Worm (Caenorhabditis elegans): Measurements from ENCODE around the gene K09C8.2.

K09C8.2 gene

DNA sequence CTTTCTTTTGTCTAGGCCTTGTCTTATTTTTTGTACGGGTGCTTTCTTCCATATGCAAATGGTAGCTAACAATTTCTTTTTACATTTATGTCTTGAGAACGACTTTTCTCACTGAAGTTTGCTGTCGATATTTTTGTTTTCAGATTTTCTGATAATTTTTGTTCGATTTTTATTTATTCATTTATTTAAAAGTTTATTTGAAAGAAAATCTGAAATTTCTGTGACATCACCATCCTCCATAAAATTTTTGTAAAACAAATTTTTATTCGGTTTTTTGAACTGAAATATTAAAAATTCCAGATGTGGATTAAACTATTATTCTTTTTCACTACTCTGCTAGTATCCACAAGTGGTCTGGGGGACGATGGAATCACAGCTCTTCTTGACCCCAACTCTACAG lies 5.4 kb upstream of the K09C8.2 start, which contains the start of gene pbo-4:
Gene pbo-4 (plus strand): TSS at position 301 of the 400 bp plus-strand sequence.
- no peak for TF ChIP-seq unc-62 (GFP tag; optimal IDR thresholded peaks at IDR 0.05)

DNA sequence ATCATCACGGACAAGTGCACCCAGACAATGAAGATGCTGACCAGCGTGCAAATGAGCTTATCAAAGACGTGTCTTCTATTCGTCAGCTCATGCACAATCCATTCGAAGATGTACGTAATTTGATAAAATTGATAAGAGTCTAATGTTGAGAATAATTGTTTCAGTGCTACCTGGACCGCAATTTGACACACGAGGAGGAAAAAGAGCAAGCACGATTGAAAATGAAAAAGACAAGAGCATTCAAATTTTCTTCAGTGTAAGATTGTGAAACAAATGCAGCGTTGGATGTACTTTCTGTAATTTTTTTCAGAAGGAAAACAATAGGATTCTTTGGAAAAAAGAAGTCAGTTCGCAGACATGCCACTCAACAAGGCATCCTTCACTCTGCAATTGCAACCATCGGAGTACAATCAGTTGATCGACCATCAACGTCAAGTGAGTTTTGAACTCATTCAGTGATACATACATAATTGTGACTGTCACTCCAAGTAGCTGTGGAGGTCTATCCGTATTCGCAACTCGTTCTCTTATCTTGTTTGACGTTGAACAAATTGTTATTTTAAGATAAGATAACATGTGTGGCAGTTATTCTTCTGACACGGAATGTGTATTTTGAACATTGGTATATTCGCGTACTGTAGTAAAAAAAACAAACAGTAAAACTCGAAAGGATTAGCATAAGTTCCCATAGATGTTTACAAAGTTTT lies 2.1 kb upstream of the K09C8.2 start:
- no peak for TF ChIP-seq unc-62 (GFP tag; optimal IDR thresholded peaks at IDR 0.05)

DNA sequence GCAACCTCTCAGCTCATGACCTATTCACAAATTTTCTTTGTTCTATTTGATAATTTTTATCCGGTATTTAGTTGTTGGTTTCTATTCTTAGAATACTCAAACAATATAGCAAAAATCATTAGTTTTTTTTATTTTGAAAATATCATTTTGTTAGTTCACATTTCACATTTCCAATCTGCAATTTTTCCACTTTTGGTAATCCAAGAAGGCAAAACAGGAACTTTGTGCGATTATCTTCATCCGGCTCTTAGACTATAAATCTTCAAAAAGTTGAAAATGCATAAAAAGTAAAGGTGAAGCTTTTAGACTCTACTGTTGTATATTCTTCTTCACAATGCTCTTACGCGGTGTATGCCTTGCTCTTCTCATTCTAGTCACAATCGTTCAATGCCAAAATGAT lies 809 bp upstream of the K09C8.2 start, which contains the start of gene nlp-19:
Gene nlp-19 (plus strand): TSS at position 301 of the 400 bp plus-strand sequence.
- TF ChIP-seq unc-62 (GFP tag; optimal IDR thresholded peaks at IDR 0.05), result no peak

DNA sequence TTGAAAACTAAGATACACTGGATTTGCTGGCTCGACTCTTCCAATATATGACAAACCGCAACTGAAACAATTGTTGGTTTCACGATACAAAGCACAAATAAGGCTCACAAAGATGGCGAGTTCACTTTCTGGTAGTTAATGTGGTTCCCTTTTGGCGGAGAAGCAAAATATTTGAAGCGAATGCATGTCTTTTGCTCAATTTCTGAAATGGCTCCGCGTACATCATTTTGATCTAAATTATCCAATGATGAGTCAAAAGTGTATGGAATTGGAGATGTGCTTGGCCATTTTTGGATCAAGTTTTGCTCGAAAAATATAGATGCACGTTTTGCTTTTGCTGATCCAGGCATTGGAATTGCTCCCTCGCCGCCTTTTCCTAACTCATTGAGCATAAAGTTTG lies 2.5 kb downstream of the K09C8.2 start:
- TF ChIP-seq unc-62 (GFP tag; optimal IDR thresholded peaks at IDR 0.05), result no peak

DNA sequence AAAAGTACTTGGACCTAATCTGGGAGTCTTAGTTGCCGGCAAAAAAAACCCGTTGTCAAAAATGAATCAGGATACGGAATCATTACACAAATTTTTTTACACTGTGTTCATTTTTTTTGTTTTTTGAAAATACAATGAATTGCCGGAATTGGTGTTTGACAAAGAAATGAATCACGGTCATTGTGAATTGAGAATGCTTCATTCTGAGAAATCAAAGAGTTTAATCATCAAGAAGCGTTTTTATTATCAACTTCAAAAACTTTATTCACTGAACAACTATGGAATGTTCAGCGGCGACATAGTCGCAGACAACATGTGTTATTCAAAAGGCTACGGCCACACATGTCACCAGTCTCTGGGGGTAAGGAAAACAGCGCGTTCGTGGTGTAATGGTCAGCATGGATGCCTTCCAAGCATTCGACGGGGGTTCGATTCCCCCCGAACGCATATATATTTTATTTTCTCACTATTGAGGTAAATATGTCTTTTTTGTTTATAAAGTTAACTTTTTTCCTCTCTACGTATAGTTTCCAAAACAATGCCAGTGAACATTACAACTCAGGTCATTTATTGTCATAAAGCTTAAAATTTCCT lies 4.3 kb downstream of the K09C8.2 start, which contains the start of gene nas-10:
Gene nas-10 (minus strand): TSS at position 51 of the 594 bp plus-strand sequence.
- no peak for TF ChIP-seq unc-62 (GFP tag; optimal IDR thresholded peaks at IDR 0.05)

DNA sequence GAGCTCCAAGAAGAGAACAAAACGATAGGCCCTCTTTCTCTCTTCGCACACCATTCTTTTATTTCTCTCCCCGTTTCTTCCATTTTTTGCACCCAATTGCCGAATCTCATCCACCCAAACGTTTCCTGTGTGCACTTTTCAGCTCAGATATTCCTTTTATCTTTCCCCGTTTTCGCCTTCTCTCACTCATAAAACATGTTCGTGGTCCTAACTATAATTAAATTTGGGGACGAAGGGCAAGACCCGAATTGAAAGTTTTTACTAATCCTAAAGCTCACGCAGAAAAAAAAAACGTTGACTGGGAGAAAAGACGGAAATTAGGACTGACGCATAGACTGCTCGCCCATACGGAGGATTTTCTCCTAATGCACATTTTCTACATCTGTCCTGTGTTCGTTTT lies 6.3 kb downstream of the K09C8.2 start:
- TF ChIP-seq unc-62 (GFP tag; optimal IDR thresholded peaks at IDR 0.05), result no peak

DNA sequence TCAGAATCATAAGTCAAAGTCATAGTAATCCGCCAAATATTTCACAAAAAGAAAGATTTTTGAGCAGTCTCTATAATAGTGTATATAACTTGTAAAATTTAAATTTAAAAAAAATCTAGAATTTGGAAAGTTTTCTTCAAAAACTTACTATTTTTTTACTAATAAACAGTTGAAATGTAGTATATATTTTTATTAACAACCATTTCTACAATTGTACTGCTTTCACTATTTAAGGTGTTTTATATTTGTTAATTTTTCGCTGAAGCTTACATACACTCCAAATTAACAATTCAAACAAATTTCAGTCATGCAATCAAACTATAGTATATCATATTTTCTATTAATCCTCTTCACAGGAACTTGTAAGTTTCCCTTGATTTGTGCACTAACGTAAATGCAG lies 7.0 kb downstream of the K09C8.2 start, which contains the start of gene lge-1:
Gene lge-1 (plus strand): TSS at position 301 of the 400 bp plus-strand sequence.
- TF ChIP-seq unc-62 (GFP tag; optimal IDR thresholded peaks at IDR 0.05), result no peak

DNA sequence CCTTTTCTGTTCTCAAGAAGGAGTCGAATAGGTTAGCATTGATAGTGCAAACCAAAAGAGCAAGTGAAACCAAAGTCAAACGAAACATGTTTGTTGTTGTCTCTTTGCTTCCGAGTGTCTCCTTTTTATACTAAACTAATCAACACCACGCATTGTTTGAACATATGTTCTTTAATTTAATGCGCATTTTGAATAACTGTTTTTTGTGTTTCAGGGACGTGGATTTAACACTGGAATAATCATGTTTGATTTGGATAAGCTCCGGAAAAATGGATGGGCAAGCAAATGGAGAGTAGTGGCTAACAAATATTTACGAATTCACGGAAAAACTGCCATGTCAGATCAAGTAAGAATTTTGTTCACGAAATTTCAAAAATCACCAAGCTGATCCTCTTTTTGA lies 8.5 kb downstream of the K09C8.2 start, which contains the start of gene K09C8.9:
Gene K09C8.9 (minus strand): TSS at position 101 of the 400 bp plus-strand sequence.
- TF ChIP-seq unc-62 (GFP tag; optimal IDR thresholded peaks at IDR 0.05), result no peak

DNA sequence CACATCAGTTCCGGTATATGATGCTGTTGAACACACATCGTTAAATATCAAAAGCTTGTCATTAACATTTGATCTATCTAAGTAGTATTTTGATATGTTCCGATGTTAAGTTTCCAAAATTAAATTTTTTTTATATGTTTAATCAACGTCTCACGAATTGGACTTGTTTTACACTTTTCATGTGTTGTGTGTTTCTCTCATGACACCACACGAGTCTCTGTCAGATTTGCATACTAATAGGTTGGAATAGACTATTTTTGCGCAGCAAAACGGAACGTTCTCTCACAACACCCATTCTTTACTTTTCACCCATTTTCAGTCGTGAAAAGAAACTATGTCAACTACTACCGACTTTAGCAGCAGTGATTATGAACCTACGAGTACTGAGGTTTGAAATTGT lies 11.4 kb downstream of the K09C8.2 start, which contains the start of gene K09C8.8:
Gene K09C8.8 (plus strand): TSS at position 301 of the 400 bp plus-strand sequence.
- TF ChIP-seq unc-62 (GFP tag; optimal IDR thresholded peaks at IDR 0.05), result no peak

DNA sequence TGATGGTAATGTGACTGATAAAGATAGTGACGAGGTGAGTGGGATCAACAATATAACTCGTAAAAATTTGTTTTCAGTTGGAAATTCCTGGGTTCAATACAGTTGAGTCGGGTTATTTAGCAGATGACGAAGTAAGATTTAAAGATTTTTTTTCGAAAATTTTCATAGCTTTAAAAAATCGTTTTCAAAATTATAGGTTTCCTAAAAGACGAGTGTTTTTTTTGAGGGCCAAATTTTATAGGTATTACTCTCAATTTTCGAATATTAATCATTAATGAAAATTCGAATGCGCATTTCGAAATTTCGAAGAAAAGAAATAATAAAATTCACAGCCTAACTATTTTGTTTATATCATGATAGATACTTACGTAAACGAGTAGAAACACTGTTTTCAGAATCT lies 11.9 kb downstream of the K09C8.2 start:
- no peak for TF ChIP-seq unc-62 (GFP tag; optimal IDR thresholded peaks at IDR 0.05)

DNA sequence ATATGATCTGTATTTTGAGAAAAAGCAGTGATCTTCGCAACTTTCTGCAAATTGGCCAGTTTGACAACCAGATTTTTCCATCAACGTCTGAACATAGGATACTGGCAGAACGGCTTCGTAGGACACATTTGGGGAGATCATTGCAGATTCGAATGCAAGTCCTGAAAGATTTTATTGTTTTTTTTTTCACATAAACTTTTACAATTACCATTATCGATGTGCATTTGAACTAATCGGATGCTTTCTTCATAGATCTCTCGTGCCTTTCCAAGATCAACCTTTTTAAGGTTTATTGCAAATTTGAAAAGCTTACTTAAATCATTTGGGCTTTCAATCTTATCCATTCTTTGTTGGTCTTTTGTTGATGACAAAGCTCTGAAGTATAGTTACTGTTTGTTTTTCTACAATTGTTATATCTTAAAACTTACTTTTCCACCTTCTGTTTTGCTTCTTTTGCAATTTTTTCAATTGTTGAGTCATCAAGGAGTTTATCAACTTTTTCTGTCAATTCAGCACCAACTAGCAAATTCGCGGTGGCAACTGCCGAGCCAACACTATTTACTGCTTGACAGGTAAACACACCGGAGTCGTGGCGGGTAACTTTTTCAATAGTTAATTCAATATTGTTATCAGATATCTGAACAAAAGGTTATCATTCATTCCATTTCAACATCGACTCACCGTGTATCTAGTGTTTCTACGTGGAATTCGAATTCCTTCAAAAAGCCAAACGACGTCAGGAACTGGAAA lies 17.4 kb downstream of the K09C8.2 start:
- TF ChIP-seq unc-62 (GFP tag; optimal IDR thresholded peaks at IDR 0.05), result no peak

DNA sequence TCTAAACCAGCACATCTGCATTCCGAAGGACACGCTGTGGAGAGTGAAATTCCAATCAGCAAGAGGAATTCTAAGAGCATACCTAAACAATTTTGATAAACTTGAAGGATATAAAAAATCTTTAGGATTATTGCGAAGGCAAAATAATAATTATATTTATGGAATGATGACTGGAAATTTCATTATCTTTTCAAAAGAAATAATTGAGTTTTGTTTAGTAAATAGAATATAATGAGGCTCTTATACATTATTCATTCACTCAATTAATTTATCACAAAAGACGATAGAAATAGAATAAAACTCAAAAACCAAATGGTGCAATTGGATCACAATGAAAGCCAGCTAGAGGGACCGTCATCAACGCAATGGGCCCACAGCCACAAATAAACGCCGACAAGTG lies 19.9 kb downstream of the K09C8.2 start, which contains the start of gene pxn-2:
Gene pxn-2 (minus strand): TSS at position 101 of the 400 bp plus-strand sequence.
- TF ChIP-seq unc-62 (GFP tag; optimal IDR thresholded peaks at IDR 0.05), result no peak

DNA sequence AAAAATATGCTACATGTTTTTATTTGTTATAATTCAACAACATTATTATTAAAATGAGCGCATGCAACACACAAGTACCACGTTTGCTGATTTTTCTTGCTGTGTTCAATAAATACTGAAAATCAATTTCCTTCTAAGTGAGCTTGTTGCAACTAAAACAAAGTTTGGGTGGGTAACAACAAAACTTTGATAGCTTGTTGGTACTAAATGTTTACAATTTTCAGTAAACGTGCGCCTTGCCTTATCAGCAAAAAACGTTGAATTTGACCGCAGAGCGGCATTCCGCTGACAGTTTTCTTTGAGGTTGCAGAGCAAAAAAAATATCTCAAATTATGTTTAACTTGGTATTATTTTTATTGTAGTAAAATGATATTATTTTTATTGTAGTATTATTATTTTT lies 22.1 kb downstream of the K09C8.2 start:
- no peak for TF ChIP-seq unc-62 (GFP tag; optimal IDR thresholded peaks at IDR 0.05)

DNA sequence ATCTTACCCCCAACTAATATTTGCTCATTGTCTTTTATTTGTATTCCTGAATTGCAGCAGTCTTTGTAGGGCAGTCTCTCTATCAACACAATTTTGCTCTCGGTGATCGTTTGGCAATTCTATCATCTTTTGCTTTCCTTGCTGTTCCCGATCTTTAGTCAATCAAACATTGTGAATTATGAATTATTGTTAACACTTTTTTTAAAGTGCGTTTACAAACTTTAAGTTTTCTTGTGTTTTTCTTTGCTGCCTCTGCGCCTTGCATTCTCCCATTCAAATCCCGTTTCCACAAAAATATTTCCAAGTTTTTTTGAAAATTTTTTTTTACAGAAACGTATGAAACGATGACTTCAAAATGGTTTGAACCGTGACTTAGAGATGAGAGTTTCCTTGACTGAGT lies 22.8 kb downstream of the K09C8.2 start, which contains the start of gene ver-4:
Gene ver-4 (plus strand): TSS at position 301 of the 400 bp plus-strand sequence.
- TF ChIP-seq unc-62 (GFP tag; optimal IDR thresholded peaks at IDR 0.05), result no peak

DNA sequence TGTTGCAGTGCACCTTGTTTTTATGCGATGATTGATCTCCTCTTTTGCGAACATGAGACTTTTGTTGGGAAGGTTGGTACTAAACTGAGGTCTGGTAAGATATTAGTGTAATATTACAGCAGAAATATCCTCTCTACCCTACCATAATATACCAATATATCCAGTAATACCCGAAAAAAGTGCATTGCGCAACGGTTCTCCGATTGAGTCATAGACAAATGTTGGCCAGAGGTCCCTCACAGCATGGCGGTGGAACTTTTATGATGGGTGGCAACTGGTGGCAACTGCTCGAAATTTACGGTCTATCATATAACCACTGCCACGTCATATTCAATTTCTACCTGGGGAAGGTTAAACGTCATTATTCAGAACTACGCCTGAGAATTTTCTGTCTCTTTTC lies 30.1 kb downstream of the K09C8.2 start:
- no peak for TF ChIP-seq unc-62 (GFP tag; optimal IDR thresholded peaks at IDR 0.05)
